Fruit fly (Drosophila melanogaster): ENCODE measurements around the gene CG32532.

- TF ChIP-seq Sin3A (optimal IDR thresholded peaks at IDR 0.05) (no peak), h (optimal IDR thresholded peaks at IDR 0.05) (no peak), insv (optimal IDR thresholded peaks at IDR 0.05) (no peak), psq (optimal IDR thresholded peaks at IDR 0.05) (no peak), Myc (optimal IDR thresholded peaks at IDR 0.05) (no peak)
These were observed 30.8 kb upstream of the CG32532 start for dm6 chrX:19577940-19578632.
